Worm (Caenorhabditis elegans) whole organism, L3 larva: ENCODE results near the gene T25B9.4.

Experiments used
- R02D3.7 ChIP-seq: fragments of 150-350 bp; optimal IDR thresholded peaks from 2 replicates; lab custom pipeline; 2014; ENCODE audit warnings: missing biosample characterization, missing genetic modification characterization
- ZK546.5 ChIP-seq: sonication (generic microtip); optimal IDR thresholded peaks from 2 replicates; lab custom pipeline; 2017; ENCODE audit warnings: missing biosample characterization, missing genetic modification characterization
- aly-2 ChIP-seq: fragments of 150-350 bp; optimal IDR thresholded peaks from 2 replicates; lab custom pipeline; 2014; ENCODE audit warnings: missing biosample characterization, missing genetic modification characterization
- ama-1 ChIP-seq: fragments of 150-350 bp; optimal IDR thresholded peaks from 2 replicates; lab custom pipeline; 2018
- ceh-28 ChIP-seq: fragments of 150-350 bp; optimal IDR thresholded peaks from 2 replicates; lab custom pipeline; 2014; ENCODE audit warnings: missing biosample characterization, missing genetic modification reagents, missing genetic modification characterization
- ceh-9 ChIP-seq: sonication (generic microtip); optimal IDR thresholded peaks from 2 replicates; lab custom pipeline; 2018; ENCODE audit warnings: missing biosample characterization, missing genetic modification characterization
- egl-27 ChIP-seq: sonication (generic microtip); optimal IDR thresholded peaks from 4 replicates; lab custom pipeline; 2017; ENCODE audit warnings: missing biosample characterization, missing genetic modification reagents, missing genetic modification characterization
- egl-5 ChIP-seq: fragments of 150-350 bp; optimal IDR thresholded peaks from 2 replicates; lab custom pipeline; 2017; ENCODE audit warnings: missing biosample characterization, missing genetic modification reagents, missing genetic modification characterization, inconsistent platforms
- elt-1 ChIP-seq: fragments of 150-350 bp; optimal IDR thresholded peaks from 2 replicates; lab custom pipeline; 2014; ENCODE audit warnings: missing biosample characterization, missing genetic modification characterization
- elt-2 ChIP-seq: sonication (generic microtip); optimal IDR thresholded peaks from 2 replicates; lab custom pipeline; 2016; ENCODE audit warnings: missing genetic modification reagents, mild to moderate bottlenecking, missing genetic modification characterization, missing compliant biosample characterization
- elt-3 ChIP-seq, 3 experiments: fragments of 150-350 bp in 1 of 3; sonication (generic microtip) in 2 of 3; optimal IDR thresholded peaks; 2 replicates in 2 of 3; 4 replicates in 1 of 3; lab custom pipeline; 2014 to 2017; ENCODE audit warnings: missing biosample characterization in 3 of 3, missing genetic modification characterization in 3 of 3
- eor-1 ChIP-seq, 2 experiments: fragments of 150-350 bp; optimal IDR thresholded peaks; 2 replicates each; lab custom pipeline; 2014 to 2018; ENCODE audit warnings: missing biosample characterization in 2 of 2, missing genetic modification characterization in 2 of 2
- fkh-2 ChIP-seq: fragments of 150-350 bp; optimal IDR thresholded peaks from 2 replicates; lab custom pipeline; 2014; ENCODE audit warnings: missing biosample characterization, missing genetic modification reagents, missing genetic modification characterization
- fos-1 ChIP-seq: fragments of 150-350 bp; optimal IDR thresholded peaks from 2 replicates; lab custom pipeline; 2014; ENCODE audit warnings: missing biosample characterization, missing genetic modification characterization
- hmg-11 ChIP-seq: sonication (generic microtip); optimal IDR thresholded peaks from 2 replicates; lab custom pipeline; 2016; ENCODE audit warnings: missing genetic modification characterization, missing compliant biosample characterization
- jun-1 ChIP-seq: fragments of 150-350 bp; optimal IDR thresholded peaks from 2 replicates; lab custom pipeline; 2014; ENCODE audit warnings: missing biosample characterization, missing genetic modification reagents, missing genetic modification characterization
- lin-15B ChIP-seq: fragments of 150-350 bp; optimal IDR thresholded peaks from 2 replicates; lab custom pipeline; 2014; ENCODE audit warnings: missing biosample characterization, missing genetic modification characterization
- lin-39 ChIP-seq: fragments of 150-350 bp; optimal IDR thresholded peaks from 2 replicates; lab custom pipeline; 2018; ENCODE audit warnings: missing biosample characterization, missing genetic modification reagents, missing genetic modification characterization
- lsy-12 ChIP-seq: sonication (generic microtip); optimal IDR thresholded peaks from 2 replicates; lab custom pipeline; 2016; ENCODE audit warnings: mild to moderate bottlenecking, missing genetic modification characterization, missing compliant biosample characterization
- mdl-1 ChIP-seq: fragments of 150-350 bp; optimal IDR thresholded peaks from 2 replicates; lab custom pipeline; 2014; ENCODE audit warnings: missing biosample characterization, missing genetic modification characterization
- mml-1 ChIP-seq: fragments of 150-350 bp; sonication (generic microtip); optimal IDR thresholded peaks from 3 replicates; lab custom pipeline; 2014; ENCODE audit warnings: missing biosample characterization, missing genetic modification characterization
- nfya-1 ChIP-seq: sonication (generic microtip); optimal IDR thresholded peaks from 2 replicates; lab custom pipeline; 2017; ENCODE audit warnings: missing genetic modification characterization, mild to moderate bottlenecking, missing compliant biosample characterization, antibody characterized with exemption, moderate library complexity; ENCODE audit not compliant: insufficient read depth
- nhr-12 ChIP-seq: fragments of 150-350 bp; optimal IDR thresholded peaks from 2 replicates; lab custom pipeline; 2014; ENCODE audit warnings: missing biosample characterization, missing genetic modification characterization
- nhr-23 ChIP-seq: fragments of 150-350 bp; optimal IDR thresholded peaks from 2 replicates; lab custom pipeline; 2014; ENCODE audit warnings: missing biosample characterization, missing genetic modification reagents, missing genetic modification characterization
- nhr-237 ChIP-seq: fragments of 150-350 bp; optimal IDR thresholded peaks from 2 replicates; lab custom pipeline; 2014; ENCODE audit warnings: missing biosample characterization, missing genetic modification characterization
- nhr-25 ChIP-seq: sonication (generic microtip); optimal IDR thresholded peaks from 2 replicates; lab custom pipeline; 2017; ENCODE audit warnings: missing biosample characterization, missing genetic modification characterization
- nhr-28 ChIP-seq: fragments of 150-350 bp; optimal IDR thresholded peaks from 2 replicates; lab custom pipeline; 2014; ENCODE audit warnings: missing biosample characterization, missing genetic modification characterization
- nhr-43 ChIP-seq: sonication (generic microtip); optimal IDR thresholded peaks from 2 replicates; lab custom pipeline; 2016; ENCODE audit warnings: mild to moderate bottlenecking, missing genetic modification characterization, missing compliant biosample characterization; ENCODE audit not compliant: poor library complexity, severe bottlenecking
- nhr-77 ChIP-seq: fragments of 150-350 bp; optimal IDR thresholded peaks from 2 replicates; lab custom pipeline; 2014; ENCODE audit warnings: missing biosample characterization, missing genetic modification characterization
- pha-4 ChIP-seq: fragments of 150-350 bp; optimal IDR thresholded peaks from 2 replicates; lab custom pipeline; 2014; ENCODE audit warnings: missing biosample characterization, missing genetic modification reagents, missing genetic modification characterization
- sea-2 ChIP-seq: fragments of 150-350 bp; sonication (generic microtip); optimal IDR thresholded peaks from 4 replicates; lab custom pipeline; 2014; ENCODE audit warnings: missing biosample characterization, missing genetic modification reagents, missing genetic modification characterization
- tbx-2 ChIP-seq: sonication (generic microtip); optimal IDR thresholded peaks from 2 replicates; lab custom pipeline; 2016; ENCODE audit warnings: mild to moderate bottlenecking, missing genetic modification characterization, missing compliant biosample characterization
- unc-39 ChIP-seq: sonication (generic microtip); optimal IDR thresholded peaks from 4 replicates; lab custom pipeline; 2017; ENCODE audit warnings: missing biosample characterization, missing genetic modification characterization
- unc-62 ChIP-seq: fragments of 150-350 bp; sonication (generic microtip); optimal IDR thresholded peaks from 4 replicates; lab custom pipeline; 2014; ENCODE audit warnings: missing biosample characterization, missing genetic modification reagents, missing genetic modification characterization
- zag-1 ChIP-seq: fragments of 150-350 bp; optimal IDR thresholded peaks from 2 replicates; lab custom pipeline; 2014; ENCODE audit warnings: missing biosample characterization, missing genetic modification characterization
- ztf-11 ChIP-seq: fragments of 150-350 bp; optimal IDR thresholded peaks from 2 replicates; lab custom pipeline; 2014; ENCODE audit warnings: missing biosample characterization, missing genetic modification characterization
- ztf-4 ChIP-seq: fragments of 150-350 bp; optimal IDR thresholded peaks from 2 replicates; lab custom pipeline; 2014; ENCODE audit warnings: missing biosample characterization, missing genetic modification characterization

T25B9.4 gene

ce11 chrIV:10782014-10782413 is 24.5 kb upstream of the T25B9.4 start (continued):
- TF ChIP-seq aly-2 (tag; lab: Kevin White, UChicago): no peak
- TF ChIP-seq nhr-77: no peak
- no peak for TF ChIP-seq nhr-28 (tag; lab: Kevin White, UChicago)
- TF ChIP-seq R02D3.7: no peak
- TF ChIP-seq jun-1 (tag; lab: Kevin White, UChicago): no peak
- no peak for TF ChIP-seq ztf-11 (tag; lab: Kevin White, UChicago)
- no peak for TF ChIP-seq pha-4 (tag; lab: Kevin White, UChicago)
- TF ChIP-seq fos-1 (tag; lab: Kevin White, UChicago): no peak

ce11 chrIV:10781346-10781745 is 23.8 kb upstream of the T25B9.4 start:
- TF ChIP-seq unc-39 (tag; lab: Kevin White, UChicago) (no peak), nhr-25 (tag; lab: Kevin White, UChicago) (no peak), elt-3 (tag; optimal IDR thresholded peaks at IDR 0.05; lab: Kevin White, UChicago) (peak in 1 of 3 experiments; percentile 21)
- TF ChIP-seq, all 47 proteins: peak for 1

ce11 chrIV:10780583-10780982 is 23.1 kb upstream of the T25B9.4 start, which contains the start of gene swt-3:
Gene swt-3 (minus strand): TSS chrIV:10780683.
- no peak for TF ChIP-seq ceh-28 (tag; lab: Kevin White, UChicago)
- no peak for TF ChIP-seq unc-62 (GFP tag; lab: Kevin White, UChicago)
- no peak for TF ChIP-seq elt-2 (tag; lab: Kevin White, UChicago)
- TF ChIP-seq elt-3 (tag; optimal IDR thresholded peaks at IDR 0.05; lab: Kevin White, UChicago): no peak
- no peak for TF ChIP-seq nhr-12
- TF ChIP-seq ZK546.5 (tag; lab: Kevin White, UChicago): no peak
- TF ChIP-seq unc-39 (tag; lab: Kevin White, UChicago): no peak
- no peak for TF ChIP-seq ceh-9 (tag; lab: Kevin White, UChicago)
- no peak for TF ChIP-seq mml-1
- TF ChIP-seq zag-1 (tag; lab: Kevin White, UChicago): no peak
- TF ChIP-seq mdl-1: no peak
- no peak for TF ChIP-seq eor-1 (tag; optimal IDR thresholded peaks at IDR 0.05; lab: Kevin White, UChicago)

- TF ChIP-seq egl-5 (tag; lab: Kevin White, UChicago): no peak
- TF ChIP-seq nhr-43 (tag; lab: Kevin White, UChicago): peak; percentile 16
- TF ChIP-seq, all 47 proteins: peak for 1
These were observed 21.8 kb upstream of the T25B9.4 start for ce11 chrIV:10779328-10779727.

- TF ChIP-seq nhr-43 (tag; lab: Kevin White, UChicago): peak; percentile 32
- TF ChIP-seq lsy-12 (tag; lab: Kevin White, UChicago): peak; percentile 18
- peak; percentile 71 for TF ChIP-seq nhr-23 (tag; lab: Kevin White, UChicago)
- peak; percentile 25 for TF ChIP-seq ceh-28 (tag; lab: Kevin White, UChicago)
- no peak for TF ChIP-seq nfya-1 (tag; lab: Kevin White, UChicago)
- no peak for TF ChIP-seq ztf-4
- TF ChIP-seq ama-1 (lab: Kevin White, UChicago): peak; percentile 31
These were observed 21.1 kb upstream of the T25B9.4 start for ce11 chrIV:10778582-10778981.

ce11 chrIV:10777600-10777999 is 20.1 kb upstream of the T25B9.4 start:
- no peak for TF ChIP-seq eor-1 (tag; optimal IDR thresholded peaks at IDR 0.05; lab: Kevin White, UChicago)
- TF ChIP-seq fkh-2 (tag; lab: Kevin White, UChicago): no peak
- TF ChIP-seq nhr-77: no peak
- TF ChIP-seq unc-62 (GFP tag; lab: Kevin White, UChicago): no peak
- no peak for TF ChIP-seq sea-2 (GFP tag; lab: Kevin White, UChicago)
- no peak for TF ChIP-seq nhr-237 (tag; lab: Kevin White, UChicago)
- TF ChIP-seq ceh-9 (tag; lab: Kevin White, UChicago): no peak
- no peak for TF ChIP-seq elt-1
- no peak for TF ChIP-seq hmg-11 (tag; lab: Kevin White, UChicago)
- no peak for TF ChIP-seq lin-39 (tag; lab: Kevin White, UChicago)
- no peak for TF ChIP-seq aly-2 (tag; lab: Kevin White, UChicago)
- TF ChIP-seq zag-1 (tag; lab: Kevin White, UChicago): no peak
- no peak for TF ChIP-seq egl-27 (tag; lab: Kevin White, UChicago)
- TF ChIP-seq tbx-2 (tag; lab: Kevin White, UChicago): no peak
- TF ChIP-seq nfya-1 (tag; lab: Kevin White, UChicago): no peak
- TF ChIP-seq lin-15B (tag; lab: Kevin White, UChicago): no peak
